Worm (Caenorhabditis elegans) whole organism, L1 larva: Measurements from ENCODE around the gene T28D6.6.

Experiments used
- aha-1 ChIP-seq: fragments of 150-350 bp; optimal IDR thresholded peaks from 2 replicates; lab custom pipeline; 2014; ENCODE audit warnings: missing biosample characterization, missing genetic modification characterization
- egl-27 ChIP-seq, 2 experiments: fragments of 150-350 bp in 1 of 2; sonication (generic microtip); optimal IDR thresholded peaks; 3 replicates each; lab custom pipeline; 2017 to 2018; ENCODE audit warnings: missing biosample characterization in 2 of 2, missing genetic modification characterization in 2 of 2, missing genetic modification reagents in 2 of 2
- lsy-2 ChIP-seq, 2 experiments: fragments of 150-350 bp; optimal IDR thresholded peaks; 2 replicates each; lab custom pipeline; 2014; ENCODE audit warnings: missing biosample characterization in 2 of 2, missing genetic modification characterization in 2 of 2
- nhr-12 ChIP-seq: sonication (generic microtip); optimal IDR thresholded peaks from 2 replicates; lab custom pipeline; 2017; ENCODE audit warnings: missing biosample characterization, missing genetic modification characterization
- nhr-77 ChIP-seq: fragments of 150-350 bp; optimal IDR thresholded peaks from 2 replicates; lab custom pipeline; 2014; ENCODE audit warnings: missing biosample characterization, missing genetic modification characterization
- nhr-90 ChIP-seq: sonication (generic microtip); optimal IDR thresholded peaks from 2 replicates; lab custom pipeline; 2016; ENCODE audit warnings: mild to moderate bottlenecking, missing genetic modification characterization, missing compliant biosample characterization; ENCODE audit not compliant: poor library complexity
- snpc-4 ChIP-seq: fragments of 150-350 bp; optimal IDR thresholded peaks from 2 replicates; lab custom pipeline; 2014; ENCODE audit warnings: missing biosample characterization, missing genetic modification characterization
- unc-30 ChIP-seq: sonication (generic microtip); optimal IDR thresholded peaks from 2 replicates; lab custom pipeline; 2017; ENCODE audit warnings: missing biosample characterization, missing genetic modification characterization

ce11 chrIII:11366467-11366866, 23.6 kb upstream of the T28D6.6 start, which contains the start of gene T28D6.3:
- TF ChIP-seq aha-1 (tag; lab: Kevin White, UChicago) (no peak), nhr-12 (tag; lab: Kevin White, UChicago) (no peak), unc-30 (tag; lab: Kevin White, UChicago) (no peak), nhr-77 (tag; lab: Kevin White, UChicago) (no peak), nhr-90 (tag; lab: Kevin White, UChicago) (no peak), egl-27 (tag; optimal IDR thresholded peaks at IDR 0.05; lab: Kevin White, UChicago) (no peak), snpc-4 (no peak), lsy-2 (tag; optimal IDR thresholded peaks at IDR 0.05; lab: Kevin White, UChicago) (no peak)
